Worm (Caenorhabditis elegans) whole organism, L4 larva: Measurements from ENCODE around the gene T13A10.64.

Experiments used
- ZK546.5 ChIP-seq, 2 experiments: sonication (generic microtip); optimal IDR thresholded peaks; 2 replicates each; lab custom pipeline; 2017; ENCODE audit warnings: missing biosample characterization in 2 of 2, missing genetic modification characterization in 2 of 2
- hif-1 ChIP-seq, 2 experiments: sonication (generic microtip); optimal IDR thresholded peaks; 2 replicates each; lab custom pipeline; 2016 to 2017; ENCODE audit warnings: missing compliant biosample characterization in 2 of 2, missing genetic modification characterization in 2 of 2, missing genetic modification reagents in 2 of 2, missing genotype in 2 of 2, mild to moderate bottlenecking in 1 of 2

- TF ChIP-seq ZK546.5 (tag; optimal IDR thresholded peaks at IDR 0.05; lab: Kevin White, UChicago) (no peak), hif-1 (tag; optimal IDR thresholded peaks at IDR 0.05; lab: Kevin White, UChicago) (no peak)
These were observed 32.9 kb upstream of the T13A10.64 start, which contains the start of gene C49A9.3 for ce11 chrIV:6221878-6222277.
